Fruit fly (Drosophila melanogaster) whole organism, embryonic: ENCODE results near the gene Usp10.
A peak's percentile ranks its signal among the peaks of the same experiment; 100 is the strongest.

Experiments
- ATbp ChIP-seq: fragments of 200-800 bp; sonication (Bioruptor generic); optimal IDR thresholded peaks from 2 replicates; lab custom pipeline; 2017; ENCODE audit warnings: missing biosample characterization, mild to moderate bottlenecking, missing genetic modification characterization, missing genetic modification reagents
- Atf6 ChIP-seq: fragments of 200-800 bp; sonication (Bioruptor generic); IDR thresholded peaks from 2 replicates; pipeline ENCODE4 v1.3.6; 2022; ENCODE audit warnings: missing biosample characterization, missing genetic modification characterization
- Bdp1 ChIP-seq: fragments of 200-800 bp; sonication (Bioruptor generic); optimal IDR thresholded peaks from 3 replicates; lab custom pipeline; 2016; ENCODE audit warnings: missing biosample characterization, missing genetic modification characterization
- CG10431 ChIP-seq: fragments of 200-800 bp; sonication (Bioruptor generic); optimal IDR thresholded peaks from 3 replicates; lab custom pipeline; 2018; ENCODE audit warnings: missing biosample characterization, mild to moderate bottlenecking, missing genetic modification characterization
- CG13624 ChIP-seq: fragments of 200-800 bp; sonication (Bioruptor generic); optimal IDR thresholded peaks from 2 replicates; lab custom pipeline; 2016; ENCODE audit warnings: missing biosample characterization, missing genetic modification characterization
- CG15479 ChIP-seq: fragments of 200-800 bp; sonication (Bioruptor generic); optimal IDR thresholded peaks from 3 replicates; lab custom pipeline; 2019; ENCODE audit warnings: missing biosample characterization, mild to moderate bottlenecking, missing genetic modification characterization, moderate library complexity
- CG1603 ChIP-seq: fragments of 200-800 bp; sonication (Bioruptor generic); optimal IDR thresholded peaks from 2 replicates; lab custom pipeline; 2019; ENCODE audit warnings: missing biosample characterization, mild to moderate bottlenecking, missing genetic modification characterization, moderate library complexity
- CG17328 ChIP-seq: fragments of 200-800 bp; sonication (Bioruptor generic); IDR thresholded peaks from 2 replicates; pipeline ENCODE4 v1.3.6; 2022; ENCODE audit warnings: missing biosample characterization, missing genetic modification characterization
- CG17385 ChIP-seq: fragments of 200-800 bp; sonication (Bioruptor generic); optimal IDR thresholded peaks from 3 replicates; lab custom pipeline; 2018; ENCODE audit warnings: missing biosample characterization, mild to moderate bottlenecking, missing genetic modification characterization
- CG17829 ChIP-seq: fragments of 200-800 bp; optimal IDR thresholded peaks from 2 replicates; lab custom pipeline; 2019; ENCODE audit warnings: missing biosample characterization, mild to moderate bottlenecking, missing genetic modification characterization, moderate library complexity
- CG1832 ChIP-seq: fragments of 200-800 bp; sonication (Bioruptor generic); optimal IDR thresholded peaks from 2 replicates; lab custom pipeline; 2017; ENCODE audit warnings: missing biosample characterization, mild to moderate bottlenecking, missing genetic modification characterization, inconsistent platforms
- CG2116 ChIP-seq: fragments of 200-800 bp; sonication (Bioruptor generic); optimal IDR thresholded peaks from 3 replicates; lab custom pipeline; 2018; ENCODE audit warnings: missing biosample characterization, mild to moderate bottlenecking, missing genetic modification characterization
- CG3281 ChIP-seq: fragments of 200-800 bp; sonication (Bioruptor generic); optimal IDR thresholded peaks from 3 replicates; lab custom pipeline; 2017; ENCODE audit warnings: missing biosample characterization, mild to moderate bottlenecking, missing genetic modification characterization
- CG3838 ChIP-seq: fragments of 200-800 bp; sonication (Bioruptor generic); optimal IDR thresholded peaks from 3 replicates; lab custom pipeline; 2016; ENCODE audit warnings: missing biosample characterization, missing genetic modification characterization
- CG4617 ChIP-seq: fragments of 200-800 bp; sonication (Bioruptor generic); optimal IDR thresholded peaks from 3 replicates; lab custom pipeline; 2016; ENCODE audit warnings: missing biosample characterization, missing genetic modification characterization, borderline replicate concordance
- CG6689 ChIP-seq: fragments of 200-800 bp; sonication (Bioruptor generic); IDR thresholded peaks from 2 replicates; pipeline ENCODE4 v1.3.6; 2022; ENCODE audit warnings: missing biosample characterization, missing genetic modification characterization
- CG8290 ChIP-seq, 3 experiments: fragments of 200-800 bp; sonication (Bioruptor generic); optimal IDR thresholded peaks; 2 replicates each; lab custom pipeline; 2016 to 2019; ENCODE audit warnings: missing biosample characterization in 3 of 3, missing genetic modification characterization in 3 of 3, mild to moderate bottlenecking in 2 of 3, moderate library complexity in 1 of 3
- CG9215 ChIP-seq: fragments of 200-800 bp; sonication (Bioruptor generic); IDR thresholded peaks from 2 replicates; pipeline ENCODE4 v1.3.6; 2022; ENCODE audit warnings: missing biosample characterization, missing genetic modification characterization
- CHES-1-like ChIP-seq: fragments of 200-800 bp; sonication (Bioruptor generic); optimal IDR thresholded peaks from 2 replicates; lab custom pipeline; 2016; ENCODE audit warnings: missing biosample characterization, missing genetic modification characterization
- CoRest ChIP-seq: fragments of 200-800 bp; sonication (Bioruptor generic); optimal IDR thresholded peaks from 3 replicates; lab custom pipeline; 2018; ENCODE audit warnings: missing biosample characterization, mild to moderate bottlenecking, missing genetic modification characterization, moderate library complexity
- Elba2 ChIP-seq: fragments of 200-800 bp; sonication (Bioruptor generic); optimal IDR thresholded peaks from 3 replicates; lab custom pipeline; 2016; ENCODE audit warnings: missing biosample characterization, missing genetic modification characterization
- Sin3A ChIP-seq: fragments of >200 bp; optimal IDR thresholded peaks from 2 replicates; lab custom pipeline; 2018
- Sox102F ChIP-seq: fragments of 200-800 bp; sonication (Bioruptor generic); optimal IDR thresholded peaks from 2 replicates; lab custom pipeline; 2018; ENCODE audit warnings: missing biosample characterization, mild to moderate bottlenecking, missing genetic modification characterization, moderate library complexity
- ara ChIP-seq: fragments of 200-800 bp; sonication (Bioruptor generic); IDR thresholded peaks from 2 replicates; pipeline ENCODE4 v1.3.6; 2022; ENCODE audit warnings: missing biosample characterization, missing genetic modification characterization
- ase ChIP-seq: fragments of 200-800 bp; sonication (Bioruptor generic); IDR thresholded peaks from 3 replicates; pipeline ENCODE4 v1.3.6; 2022; ENCODE audit warnings: missing biosample characterization, missing genetic modification characterization
- chif ChIP-seq, 2 experiments: fragments of 200-800 bp; sonication (Bioruptor generic); optimal IDR thresholded peaks; 3 replicates each; lab custom pipeline; 2016; ENCODE audit warnings: missing biosample characterization in 2 of 2, missing genetic modification characterization in 2 of 2
- chn ChIP-seq: fragments of 200-800 bp; sonication (Bioruptor generic); optimal IDR thresholded peaks from 2 replicates; lab custom pipeline; 2016; ENCODE audit warnings: missing biosample characterization, missing genetic modification characterization
- corto ChIP-seq: fragments of 200-800 bp; sonication (Bioruptor generic); optimal IDR thresholded peaks from 2 replicates; lab custom pipeline; 2016; ENCODE audit warnings: missing biosample characterization, mild to moderate bottlenecking, missing genetic modification characterization, moderate library complexity
- danr ChIP-seq: fragments of 200-800 bp; sonication (Bioruptor generic); IDR thresholded peaks from 2 replicates; pipeline ENCODE4 v1.3.6; 2022; ENCODE audit warnings: missing biosample characterization, missing genetic modification characterization
- dmrt11E ChIP-seq: fragments of 200-800 bp; sonication (Bioruptor generic); optimal IDR thresholded peaks from 3 replicates; lab custom pipeline; 2018; ENCODE audit warnings: missing biosample characterization, mild to moderate bottlenecking, missing genetic modification characterization, moderate library complexity
- ewg ChIP-seq: fragments of 200-800 bp; sonication (Bioruptor generic); optimal IDR thresholded peaks from 3 replicates; lab custom pipeline; 2017; ENCODE audit warnings: mild to moderate bottlenecking, missing biosample characterization, missing genetic modification reagents, missing genetic modification characterization
- exex ChIP-seq: fragments of 200-800 bp; sonication (Bioruptor generic); optimal IDR thresholded peaks from 4 replicates; lab custom pipeline; 2018; ENCODE audit warnings: missing biosample characterization, mild to moderate bottlenecking, missing genetic modification characterization, moderate library complexity
- gfzf ChIP-seq: fragments of 200-800 bp; sonication (Bioruptor generic); optimal IDR thresholded peaks from 2 replicates; lab custom pipeline; 2016; ENCODE audit warnings: missing biosample characterization, mild to moderate bottlenecking, missing genetic modification characterization, moderate library complexity
- her ChIP-seq: fragments of 200-800 bp; sonication (Bioruptor generic); optimal IDR thresholded peaks from 2 replicates; lab custom pipeline; 2016; ENCODE audit warnings: missing biosample characterization, missing genetic modification characterization
- ind ChIP-seq: fragments of 200-800 bp; sonication (Bioruptor generic); optimal IDR thresholded peaks from 3 replicates; lab custom pipeline; 2016; ENCODE audit warnings: missing biosample characterization, missing genetic modification characterization
- knrl ChIP-seq: fragments of 200-800 bp; sonication (Bioruptor generic); IDR thresholded peaks from 3 replicates; pipeline ENCODE4 v1.3.6; 2022; ENCODE audit warnings: missing biosample characterization, missing genetic modification characterization; ENCODE audit not compliant: partially characterized antibody
- lbe ChIP-seq: fragments of 200-800 bp; sonication (Bioruptor generic); optimal IDR thresholded peaks from 2 replicates; lab custom pipeline; 2016; ENCODE audit warnings: missing biosample characterization, mild to moderate bottlenecking, missing genetic modification characterization
- lilli ChIP-seq: fragments of 200-800 bp; sonication (Bioruptor generic); optimal IDR thresholded peaks from 3 replicates; lab custom pipeline; 2016; ENCODE audit warnings: missing biosample characterization, missing genetic modification characterization
- lola ChIP-seq, 3 experiments: fragments of >200 bp in 2 of 3; fragments of 200-800 bp in 1 of 3; sonication (Bioruptor generic) in 1 of 3; optimal IDR thresholded peaks; 2 replicates each; lab custom pipeline; 2017 to 2019; ENCODE audit warnings: missing biosample characterization in 3 of 3, missing genetic modification characterization in 3 of 3, mild to moderate bottlenecking in 1 of 3, moderate library complexity in 1 of 3
- otp ChIP-seq: fragments of 200-800 bp; sonication (Bioruptor generic); IDR thresholded peaks from 3 replicates; pipeline ENCODE4, ENCODE4 v1.3.6; 2022; ENCODE audit warnings: missing biosample characterization, missing genetic modification characterization
- pros ChIP-seq: fragments of 200-800 bp; sonication (Bioruptor generic); optimal IDR thresholded peaks from 3 replicates; lab custom pipeline; 2019; ENCODE audit warnings: missing biosample characterization, mild to moderate bottlenecking, missing genetic modification characterization, moderate library complexity
- salm ChIP-seq: fragments of 200-800 bp; sonication (Bioruptor generic); optimal IDR thresholded peaks from 2 replicates; lab custom pipeline; 2018; ENCODE audit warnings: missing biosample characterization, mild to moderate bottlenecking, missing genetic modification characterization
- sc ChIP-seq, 3 experiments: fragments of >200 bp in 2 of 3; fragments of 200-800 bp in 1 of 3; sonication (Bioruptor generic) in 1 of 3; optimal IDR thresholded peaks; 2 replicates in 2 of 3; 3 replicates in 1 of 3; lab custom pipeline; 2017; ENCODE audit warnings: mild to moderate bottlenecking in 1 of 3, missing biosample characterization in 1 of 3, missing genetic modification characterization in 1 of 3, missing genetic modification reagents in 1 of 3
- sens ChIP-seq: fragments of 200-800 bp; sonication (Bioruptor generic); peaks from one replicate; lab custom pipeline; 2016; ENCODE audit warnings: missing biosample characterization, missing genetic modification characterization
- sisA ChIP-seq: fragments of 200-800 bp; sonication (Bioruptor generic); IDR thresholded peaks from 2 replicates; pipeline ENCODE4 v1.3.6; 2022; ENCODE audit warnings: missing biosample characterization, missing genetic modification characterization
- so ChIP-seq: fragments of 200-800 bp; sonication (Bioruptor generic); IDR thresholded peaks from 3 replicates; pipeline ENCODE4 v1.3.6; 2022; ENCODE audit warnings: missing biosample characterization, missing genetic modification characterization
- tap ChIP-seq: fragments of 200-800 bp; optimal IDR thresholded peaks from 3 replicates; lab custom pipeline; 2019; ENCODE audit warnings: missing biosample characterization, mild to moderate bottlenecking, missing genetic modification characterization, moderate library complexity
- unpg ChIP-seq: fragments of 200-800 bp; sonication (Bioruptor generic); optimal IDR thresholded peaks from 3 replicates; lab custom pipeline; 2018; ENCODE audit warnings: missing biosample characterization, mild to moderate bottlenecking, missing genetic modification characterization, moderate library complexity

Usp10 gene

DNA sequence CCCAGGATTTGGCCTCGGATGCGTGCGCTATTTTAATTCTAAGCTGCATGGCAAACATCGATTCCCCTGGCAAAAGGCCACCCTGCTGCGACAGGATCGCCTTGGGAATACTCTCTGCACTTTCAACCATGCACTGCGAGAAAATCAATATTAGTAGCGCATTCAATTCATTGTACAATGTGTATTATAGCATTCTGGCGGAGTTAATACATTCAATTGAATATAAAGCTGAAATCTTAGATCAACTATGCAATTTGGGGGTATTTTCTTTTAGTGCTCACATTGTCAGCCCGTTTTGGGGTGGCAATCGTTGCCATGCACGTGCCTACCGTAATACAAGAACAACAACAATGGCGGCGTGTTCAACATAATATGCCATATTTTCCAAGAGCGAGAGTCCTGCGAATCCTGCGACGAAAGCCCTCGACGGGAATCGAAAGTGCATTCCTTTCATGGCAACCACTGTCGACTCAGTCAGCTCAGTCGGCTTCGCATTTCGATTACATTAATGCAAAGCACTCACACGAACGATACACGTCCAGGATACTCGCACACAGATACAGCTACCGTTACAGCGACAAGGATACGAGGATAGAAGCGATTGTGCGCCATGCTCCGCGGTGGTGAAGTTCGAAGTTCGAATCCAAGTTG, 36.1 kb downstream of the Usp10 start:
- TF ChIP-seq otp (GFP tag; lab: Robert Waterston, UW) (peak; percentile 33; the same call in 1 of the 3 replicates), her (GFP tag; lab: Kevin White, UChicago) (no peak), ewg (GFP tag; lab: Kevin White, UChicago) (peak; percentile 23), CG13624 (GFP tag; lab: Kevin White, UChicago) (no peak), ATbp (GFP tag; lab: Kevin White, UChicago) (peak; percentile 22), ind (peak; percentile 10), ara (peak; percentile 33; the same call in 1 of the 2 replicates), Sin3A (lab: Kevin White, UChicago) (no peak), CG1832 (GFP tag; lab: Kevin White, UChicago) (no peak), ase (0 out of 3 replicates have a peak, but pooled peaks have one; percentile 29), exex (tag; lab: Kevin White, UChicago) (no peak), CG9215 (GFP tag; lab: Robert Waterston, UW) (no peak), lilli (GFP tag; lab: Kevin White, UChicago) (peak; percentile 6), corto (GFP tag; lab: Kevin White, UChicago) (peak; percentile 50), Atf6 (no peak), CoRest (peak; percentile 32), CG2116 (GFP tag; lab: Kevin White, UChicago) (no peak), chn (no peak), dmrt11E (tag; lab: Kevin White, UChicago) (peak; percentile 68), chif (GFP tag; optimal IDR thresholded peaks at IDR 0.05; lab: Kevin White, UChicago) (peak in 1 of 2 experiments; percentile 50), sc (optimal IDR thresholded peaks at IDR 0.05; lab: Kevin White, UChicago) (no peak), sc (GFP tag; optimal IDR thresholded peaks at IDR 0.05; lab: Kevin White, UChicago) (no peak), gfzf (no peak), Sox102F (GFP tag; lab: Kevin White, UChicago) (peak; percentile 46), CG6689 (peak; percentile 32; the same call in 1 of the 2 replicates), so (GFP tag; lab: Robert Waterston, UW) (0 out of 3 replicates have a peak, but pooled peaks have one; percentile 16), sens (peak; percentile 92), unpg (peak; percentile 18), lbe (GFP tag; lab: Kevin White, UChicago) (peak; percentile 9), tap (tag; lab: Kevin White, UChicago) (peak; percentile 36), CG17385 (GFP tag; lab: Kevin White, UChicago) (no peak), sisA (GFP tag; lab: Robert Waterston, UW) (peak; percentile 50; the same call in 1 of the 2 replicates), pros (GFP tag; lab: Kevin White, UChicago) (peak; percentile 94), CHES-1-like (GFP tag; lab: Kevin White, UChicago) (no peak), CG1603 (tag; lab: Kevin White, UChicago) (peak; percentile 76), CG17829 (peak; percentile 43), CG8290 (GFP tag; optimal IDR thresholded peaks at IDR 0.05; lab: Kevin White, UChicago) (no peak), CG8290 (tag; optimal IDR thresholded peaks at IDR 0.05; lab: Kevin White, UChicago) (peak in 1 of 2 experiments; percentile 34), CG15479 (GFP tag; lab: Kevin White, UChicago) (no peak), danr (GFP tag; lab: Robert Waterston, UW) (no peak), CG10431 (no peak), CG3281 (no peak), salm (no peak), CG4617 (GFP tag; lab: Kevin White, UChicago) (no peak), knrl (no peak), CG17328 (peak; percentile 39), Bdp1 (GFP tag; lab: Kevin White, UChicago) (no peak), Elba2 (GFP tag; lab: Kevin White, UChicago) (no peak), lola (GFP tag; optimal IDR thresholded peaks at IDR 0.05; lab: Kevin White, UChicago) (peak in 1 of 3 experiments; percentile 58), CG3838 (GFP tag; lab: Kevin White, UChicago) (no peak)
